Worm (Caenorhabditis elegans): ENCODE data around the gene F38E1.6.
A peak's percentile ranks its signal among the peaks of the same experiment; 100 is the strongest.

Gene F38E1.6

DNA sequence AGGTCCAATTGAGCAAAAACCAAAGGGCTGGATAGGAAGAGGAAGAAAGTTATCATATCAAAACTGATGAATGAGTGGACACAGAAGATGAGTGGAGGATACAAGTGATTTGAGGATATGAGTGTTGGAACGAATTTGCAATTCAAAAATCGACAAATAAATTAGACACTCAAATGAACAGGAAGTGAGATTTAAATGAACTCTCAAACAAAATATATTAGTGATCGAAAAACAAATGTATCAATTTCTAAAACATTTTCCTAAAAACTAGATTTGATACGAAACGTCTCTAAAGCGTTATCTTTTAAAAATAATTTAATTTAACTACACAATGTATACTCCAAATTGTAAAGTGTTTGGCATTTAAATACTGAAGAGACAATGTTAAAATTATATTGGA lies 15.5 kb downstream of the F38E1.6 start, which contains the start of gene F38E1.10:
Gene F38E1.10, minus strand, starts transcription at position 101 of the 400 bp plus-strand sequence.
- TF ChIP-seq nhr-11 (tag; optimal IDR thresholded peaks at IDR 0.05) (no peak), swsn-7 (tag; optimal IDR thresholded peaks at IDR 0.05) (no peak), ama-1 (optimal IDR thresholded peaks at IDR 0.05) (no peak), tlp-1 (tag; optimal IDR thresholded peaks at IDR 0.05) (no peak), fos-1 (tag; optimal IDR thresholded peaks at IDR 0.05) (no peak), lin-39 (tag; optimal IDR thresholded peaks at IDR 0.05) (no peak), ceh-88 (GFP tag; IDR thresholded peaks at IDR 0.05) (no peak), alr-1 (tag; optimal IDR thresholded peaks at IDR 0.05; ENCODE audit: borderline replicate concordance) (no peak), dsc-1 (tag; optimal IDR thresholded peaks at IDR 0.05) (no peak), unc-62 (GFP tag; optimal IDR thresholded peaks at IDR 0.05) (no peak), efl-1 (optimal IDR thresholded peaks at IDR 0.05) (no peak), efl-1 (GFP tag; optimal IDR thresholded peaks at IDR 0.05 in 1 of 2) (no peak), nhr-90 (tag; optimal IDR thresholded peaks at IDR 0.05; ENCODE audit: poor library complexity) (no peak), fkh-4 (tag; optimal IDR thresholded peaks at IDR 0.05; ENCODE audit: borderline replicate concordance) (no peak), pqm-1 (tag; optimal IDR thresholded peaks at IDR 0.05) (no peak), hlh-4 (tag; optimal IDR thresholded peaks at IDR 0.05) (no peak), skn-1 (tag; optimal IDR thresholded peaks at IDR 0.05) (no peak), grh-1 (GFP tag; IDR thresholded peaks at IDR 0.05) (no peak)

- TF ChIP-seq hlh-4 (tag; optimal IDR thresholded peaks at IDR 0.05) (no peak), tlp-1 (tag; optimal IDR thresholded peaks at IDR 0.05) (no peak), egl-27 (tag; optimal IDR thresholded peaks at IDR 0.05) (no peak), ama-1 (optimal IDR thresholded peaks at IDR 0.05) (no peak), nhr-90 (tag; optimal IDR thresholded peaks at IDR 0.05; ENCODE audit: poor library complexity) (no peak), fos-1 (tag; optimal IDR thresholded peaks at IDR 0.05) (no peak), unc-98 (GFP tag; IDR thresholded peaks at IDR 0.05) (no peak), snu-23 (GFP tag; optimal IDR thresholded peaks at IDR 0.05) (no peak), jun-1 (tag; optimal IDR thresholded peaks at IDR 0.05) (no peak), isw-1 (GFP tag; IDR thresholded peaks at IDR 0.05) (no peak), fkh-8 (tag; optimal IDR thresholded peaks at IDR 0.05) (no peak), nhr-77 (tag; optimal IDR thresholded peaks at IDR 0.05) (no peak), unc-86 (tag; optimal IDR thresholded peaks at IDR 0.05) (no peak), aha-1 (tag; optimal IDR thresholded peaks at IDR 0.05) (no peak)
These were observed 16.0 kb downstream of the F38E1.6 start, which contains the start of gene F38E1.3 for ce11 chrV:8375849-8376248. Gene F38E1.3 (plus strand): TSS chrV:8376149.

ce11 chrV:8379206-8379605 lies 19.3 kb downstream of the F38E1.6 start, which contains the start of gene F52E1.5:
Gene F52E1.5 (plus strand): TSS chrV:8379506.
- TF ChIP-seq unc-98 (GFP tag; IDR thresholded peaks at IDR 0.05) = no peak
- no peak for TF ChIP-seq efl-1 (optimal IDR thresholded peaks at IDR 0.05)
- TF ChIP-seq efl-1 (GFP tag; optimal IDR thresholded peaks at IDR 0.05 in 1 of 2) = peak in 1 of 2 experiments; percentile 1
- TF ChIP-seq blmp-1 (tag; optimal IDR thresholded peaks at IDR 0.05) = peak; percentile 45

ce11 chrV:8380076-8380475 lies 20.2 kb downstream of the F38E1.6 start:
- TF ChIP-seq fos-1 (tag; optimal IDR thresholded peaks at IDR 0.05) (no peak), tbx-2 (tag; optimal IDR thresholded peaks at IDR 0.05) (no peak), nhr-84 (tag; optimal IDR thresholded peaks at IDR 0.05) (no peak), ceh-88 (GFP tag; IDR thresholded peaks at IDR 0.05) (no peak), unc-130 (tag; optimal IDR thresholded peaks at IDR 0.05) (no peak), sptf-1 (tag; optimal IDR thresholded peaks at IDR 0.05) (no peak), unc-98 (GFP tag; IDR thresholded peaks at IDR 0.05) (no peak), elt-3 (tag; optimal IDR thresholded peaks at IDR 0.05) (no peak), nhr-77 (tag; optimal IDR thresholded peaks at IDR 0.05) (no peak), ztf-4 (tag; optimal IDR thresholded peaks at IDR 0.05) (no peak), aly-2 (tag; optimal IDR thresholded peaks at IDR 0.05) (no peak), snpc-4 (tag; optimal IDR thresholded peaks at IDR 0.05) (no peak), unc-30 (tag; optimal IDR thresholded peaks at IDR 0.05) (no peak), fkh-10 (GFP tag; optimal IDR thresholded peaks at IDR 0.05) (no peak), dsc-1 (tag; optimal IDR thresholded peaks at IDR 0.05) (no peak), nhr-237 (tag; optimal IDR thresholded peaks at IDR 0.05) (no peak), elt-2 (tag; optimal IDR thresholded peaks at IDR 0.05) (no peak)
